Fruit fly (Drosophila melanogaster) whole organism: ENCODE results near the gene Agpat2.

ENCODE experiments used
- CG8478 ChIP-seq: fragments of >200 bp; optimal IDR thresholded peaks from 2 replicates; lab custom pipeline; 2018; ENCODE audit warnings: inconsistent platforms
- EcR ChIP-seq, 2 experiments: fragments of >200 bp; optimal IDR thresholded peaks; 2 replicates each; lab custom pipeline; 2017; ENCODE audit warnings: missing biosample characterization in 2 of 2, missing genetic modification characterization in 2 of 2, missing genetic modification reagents in 2 of 2
- usp ChIP-seq: fragments of >200 bp; optimal IDR thresholded peaks from 2 replicates; lab custom pipeline; 2017; ENCODE audit warnings: missing biosample characterization, missing genetic modification characterization, mixed read lengths

DNA sequence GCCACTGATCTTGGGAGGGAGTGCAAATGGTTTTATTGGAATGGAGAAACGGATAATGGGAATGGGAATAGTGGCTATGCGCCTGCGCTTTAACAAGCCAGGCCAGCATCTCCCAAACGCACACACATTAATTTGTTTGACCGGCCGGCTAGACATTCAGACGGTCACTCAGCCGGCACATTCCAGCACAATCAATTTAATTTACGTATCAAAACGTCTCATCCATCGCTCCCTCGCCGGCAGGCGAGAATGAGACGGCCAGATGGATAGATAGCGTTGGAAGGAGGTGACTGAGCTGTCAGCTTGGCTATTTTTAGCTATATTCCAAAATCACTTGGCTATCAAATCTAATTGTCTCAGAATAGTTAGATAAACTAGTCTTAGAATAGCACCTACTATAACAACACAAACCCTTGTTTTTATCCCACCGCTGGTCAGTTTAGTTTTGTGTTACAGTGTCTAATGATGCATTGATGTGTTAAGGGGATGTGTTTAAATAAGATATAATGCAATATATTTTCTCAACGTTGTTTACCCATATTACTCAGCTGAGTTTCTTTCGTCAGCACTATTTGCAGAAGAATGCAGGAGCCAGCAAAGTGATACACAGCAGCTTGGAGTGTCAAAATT is 40.2 kb downstream of the Agpat2 start:
- no peak for TF ChIP-seq EcR (GFP tag; optimal IDR thresholded peaks at IDR 0.05; lab: Kevin White, UChicago)
- TF ChIP-seq CG8478 (lab: Kevin White, UChicago) = no peak
- no peak for TF ChIP-seq usp (GFP tag; lab: Kevin White, UChicago)
